Fruit fly (Drosophila melanogaster) whole organism: ENCODE measurements around the gene TTLL3B.

Experiments
- CG8478 ChIP-seq: fragments of >200 bp; optimal IDR thresholded peaks from 2 replicates; lab custom pipeline; 2018; ENCODE audit warnings: inconsistent platforms
- Dll ChIP-seq: fragments of >200 bp; optimal IDR thresholded peaks from 2 replicates; lab custom pipeline; 2017
- EcR ChIP-seq, 2 experiments: fragments of >200 bp; optimal IDR thresholded peaks; 2 replicates each; lab custom pipeline; 2017; ENCODE audit warnings: missing biosample characterization in 2 of 2, missing genetic modification characterization in 2 of 2, missing genetic modification reagents in 2 of 2
- pan ChIP-seq: fragments of >200 bp; optimal IDR thresholded peaks from 2 replicates; lab custom pipeline; 2017
- psq ChIP-seq: fragments of >200 bp; optimal IDR thresholded peaks from 2 replicates; lab custom pipeline; 2017

DNA sequence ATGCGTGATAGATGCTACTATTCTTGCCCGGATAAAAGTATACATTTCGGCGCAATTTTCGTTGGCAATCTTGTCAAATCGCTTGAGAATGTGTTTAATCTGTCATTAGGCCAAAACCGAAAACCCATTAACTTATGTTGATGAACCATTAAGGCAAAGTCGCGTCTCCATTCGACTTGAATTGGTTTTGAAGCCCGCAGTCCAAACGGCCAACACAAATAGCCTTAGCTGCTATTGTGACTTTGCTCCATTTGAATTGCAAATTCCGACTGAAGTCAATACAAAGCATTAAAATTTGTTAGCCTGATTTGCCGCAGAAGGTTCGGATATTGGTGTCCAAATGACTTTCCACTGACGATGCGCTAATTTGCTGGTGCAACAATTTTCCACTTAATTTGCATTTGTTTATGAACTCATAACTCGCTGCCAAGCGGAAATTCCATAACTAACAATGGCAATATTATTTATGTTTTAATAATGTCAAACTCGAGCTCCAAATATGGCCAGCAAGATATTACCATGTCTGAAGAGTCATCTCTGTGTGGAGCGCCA, 26.2 kb upstream of the TTLL3B start:
- no peak for TF ChIP-seq pan (lab: Kevin White, UChicago)
- no peak for TF ChIP-seq psq
- TF ChIP-seq Dll: no peak
- no peak for TF ChIP-seq CG8478 (lab: Kevin White, UChicago)
- no peak for TF ChIP-seq EcR (GFP tag; optimal IDR thresholded peaks at IDR 0.05; lab: Kevin White, UChicago)
